Fruit fly (Drosophila melanogaster) whole organism, prepupa: ENCODE measurements around the gene CG44153.

ENCODE experiments used
- Blimp-1 ChIP-seq: fragments of 200-800 bp; sonication (Bioruptor generic); optimal IDR thresholded peaks from 3 replicates; lab custom pipeline; 2017; ENCODE audit warnings: missing biosample characterization, missing genetic modification characterization, mild to moderate bottlenecking, moderate library complexity, missing genetic modification reagents
- CG10631 ChIP-seq: fragments of 200-800 bp; sonication (Bioruptor generic); optimal IDR thresholded peaks from 2 replicates; lab custom pipeline; 2016; ENCODE audit warnings: missing biosample characterization, missing genetic modification characterization
- CG10669 ChIP-seq: fragments of 200-800 bp; sonication (Bioruptor generic); optimal IDR thresholded peaks from 3 replicates; lab custom pipeline; 2018; ENCODE audit warnings: missing biosample characterization, mild to moderate bottlenecking, missing genetic modification characterization, moderate library complexity
- CG11762 ChIP-seq: fragments of 200-800 bp; sonication (Bioruptor generic); optimal IDR thresholded peaks from 3 replicates; lab custom pipeline; 2016; ENCODE audit warnings: missing biosample characterization, missing genetic modification characterization; ENCODE audit not compliant: insufficient read depth
- CG11902 ChIP-seq: fragments of 200-800 bp; sonication (Bioruptor generic); optimal IDR thresholded peaks from 3 replicates; lab custom pipeline; 2016; ENCODE audit warnings: missing biosample characterization, missing genetic modification characterization
- CG15336 ChIP-seq: fragments of 200-800 bp; sonication (Bioruptor generic); IDR thresholded peaks from 2 replicates; pipeline ENCODE4 v1.3.6; 2022; ENCODE audit warnings: missing biosample characterization, missing genetic modification characterization
- CG1621 ChIP-seq: fragments of 200-800 bp; sonication (Bioruptor generic); optimal IDR thresholded peaks from 3 replicates; lab custom pipeline; 2018; ENCODE audit warnings: missing biosample characterization, mild to moderate bottlenecking, missing genetic modification characterization
- CG31627 ChIP-seq: fragments of 200-800 bp; sonication (Bioruptor generic); optimal IDR thresholded peaks from 3 replicates; lab custom pipeline; 2016; ENCODE audit warnings: missing biosample characterization, missing genetic modification characterization
- CG32006 ChIP-seq: fragments of 200-800 bp; sonication (Bioruptor generic); optimal IDR thresholded peaks from 3 replicates; lab custom pipeline; 2017; ENCODE audit warnings: missing biosample characterization, mild to moderate bottlenecking, missing genetic modification characterization
- CG34406 ChIP-seq: fragments of 200-800 bp; sonication (Bioruptor generic); optimal IDR thresholded peaks from 3 replicates; lab custom pipeline; 2016; ENCODE audit warnings: missing biosample characterization, missing genetic modification characterization
- CG3919 ChIP-seq: fragments of 200-800 bp; sonication (Bioruptor generic); optimal IDR thresholded peaks from 3 replicates; lab custom pipeline; 2016; ENCODE audit warnings: missing biosample characterization, missing genetic modification characterization
- CG4318 ChIP-seq: fragments of 200-800 bp; sonication (Bioruptor generic); optimal IDR thresholded peaks from 3 replicates; lab custom pipeline; 2017; ENCODE audit warnings: missing biosample characterization, mild to moderate bottlenecking, missing genetic modification characterization
- CG6808 ChIP-seq: fragments of 200-800 bp; sonication (Bioruptor generic); optimal IDR thresholded peaks from 3 replicates; lab custom pipeline; 2017; ENCODE audit warnings: missing biosample characterization, missing genetic modification characterization, mild to moderate bottlenecking, moderate library complexity, missing genetic modification reagents
- CG6854 ChIP-seq: fragments of 200-800 bp; sonication (Bioruptor generic); optimal IDR thresholded peaks from 2 replicates; lab custom pipeline; 2017; ENCODE audit warnings: missing biosample characterization, mild to moderate bottlenecking, missing genetic modification characterization
- CG7368 ChIP-seq: fragments of 200-800 bp; sonication (Bioruptor generic); optimal IDR thresholded peaks from 3 replicates; lab custom pipeline; 2016; ENCODE audit warnings: missing biosample characterization, missing genetic modification characterization
- CG8119 ChIP-seq: fragments of 200-800 bp; sonication (Bioruptor generic); IDR thresholded peaks from 3 replicates; pipeline ENCODE4 v1.3.6; 2022; ENCODE audit warnings: missing biosample characterization, missing genetic modification characterization
- CG8319 ChIP-seq: fragments of 200-800 bp; sonication (Bioruptor generic); optimal IDR thresholded peaks from 3 replicates; lab custom pipeline; 2016; ENCODE audit warnings: missing biosample characterization, missing genetic modification characterization
- Eip78C ChIP-seq: fragments of 200-800 bp; sonication (Bioruptor generic); peaks from one replicate; lab custom pipeline; 2016; ENCODE audit warnings: missing biosample characterization, missing genetic modification characterization
- Eip93F ChIP-seq: fragments of 200-800 bp; sonication (Bioruptor generic); optimal IDR thresholded peaks from 2 replicates; lab custom pipeline; 2016; ENCODE audit warnings: missing biosample characterization, mild to moderate bottlenecking, missing genetic modification characterization
- Ets21C ChIP-seq: fragments of 200-800 bp; sonication (Bioruptor generic); optimal IDR thresholded peaks from 3 replicates; lab custom pipeline; 2016; ENCODE audit warnings: missing biosample characterization, missing genetic modification characterization
- Gug ChIP-seq: fragments of 200-800 bp; sonication (Bioruptor generic); IDR thresholded peaks from 2 replicates; pipeline ENCODE4 v1.3.6; 2022; ENCODE audit warnings: missing biosample characterization, missing genetic modification characterization
- Hr38 ChIP-seq: sonication (Bioruptor generic); optimal IDR thresholded peaks from 2 replicates; lab custom pipeline; 2016; ENCODE audit warnings: missing biosample characterization, missing genetic modification characterization
- Hr39 ChIP-seq: fragments of 200-800 bp; sonication (Bioruptor generic); optimal IDR thresholded peaks from 2 replicates; lab custom pipeline; 2016; ENCODE audit warnings: missing biosample characterization, missing genetic modification characterization
- Hr4 ChIP-seq: fragments of 200-800 bp; sonication (Bioruptor generic); optimal IDR thresholded peaks from 3 replicates; lab custom pipeline; 2016; ENCODE audit warnings: missing biosample characterization, missing genetic modification characterization
- Met ChIP-seq: fragments of 200-800 bp; sonication (Bioruptor generic); optimal IDR thresholded peaks from 3 replicates; lab custom pipeline; 2016; ENCODE audit warnings: missing biosample characterization, missing genetic modification characterization
- Smox ChIP-seq: fragments of 200-800 bp; sonication (Bioruptor generic); optimal IDR thresholded peaks from 3 replicates; lab custom pipeline; 2016; ENCODE audit warnings: missing biosample characterization, missing genetic modification characterization
- Sox15 ChIP-seq: fragments of 200-800 bp; sonication (Bioruptor generic); optimal IDR thresholded peaks from 3 replicates; lab custom pipeline; 2016; ENCODE audit warnings: missing biosample characterization, missing genetic modification characterization
- acj6 ChIP-seq: fragments of 200-800 bp; sonication (Bioruptor generic); optimal IDR thresholded peaks from 3 replicates; lab custom pipeline; 2016; ENCODE audit warnings: missing biosample characterization, missing genetic modification characterization
- cyc ChIP-seq: fragments of 200-800 bp; sonication (Bioruptor generic); optimal IDR thresholded peaks from 3 replicates; lab custom pipeline; 2016; ENCODE audit warnings: missing biosample characterization, missing genetic modification characterization
- dac ChIP-seq: fragments of 200-800 bp; sonication (Bioruptor generic); optimal IDR thresholded peaks from 2 replicates; lab custom pipeline; 2017; ENCODE audit warnings: missing biosample characterization, mild to moderate bottlenecking, missing genetic modification characterization
- dsx ChIP-seq: fragments of 200-800 bp; optimal IDR thresholded peaks from 3 replicates; lab custom pipeline; 2019; ENCODE audit warnings: missing biosample characterization, mild to moderate bottlenecking, missing genetic modification characterization, moderate library complexity; ENCODE audit not compliant: poor library complexity, severe bottlenecking
- esn ChIP-seq: fragments of 200-800 bp; sonication (Bioruptor generic); optimal IDR thresholded peaks from 2 replicates; lab custom pipeline; 2016; ENCODE audit warnings: missing biosample characterization, mild to moderate bottlenecking, missing genetic modification characterization, moderate library complexity
- fd59A ChIP-seq: fragments of 200-800 bp; sonication (Bioruptor generic); optimal IDR thresholded peaks from 2 replicates; lab custom pipeline; 2017; ENCODE audit warnings: missing biosample characterization, mild to moderate bottlenecking, missing genetic modification characterization, missing genetic modification reagents
- lz ChIP-seq: fragments of 200-800 bp; sonication (Bioruptor generic); optimal IDR thresholded peaks from 3 replicates; lab custom pipeline; 2016; ENCODE audit warnings: missing biosample characterization, missing genetic modification characterization
- pdm3 ChIP-seq: fragments of 200-800 bp; sonication (Bioruptor generic); optimal IDR thresholded peaks from 3 replicates; lab custom pipeline; 2016; ENCODE audit warnings: missing biosample characterization, missing genetic modification characterization
- salr ChIP-seq, 2 experiments: fragments of 200-800 bp; sonication (Bioruptor generic); optimal IDR thresholded peaks; 3 replicates each; lab custom pipeline; 2016 to 2018; ENCODE audit warnings: missing biosample characterization in 2 of 2, missing genetic modification characterization in 2 of 2, mild to moderate bottlenecking in 1 of 2
- ss ChIP-seq, 2 experiments: fragments of 200-800 bp; sonication (Bioruptor generic); optimal IDR thresholded peaks; 2 replicates in 1 of 2; 3 replicates in 1 of 2; lab custom pipeline; 2017 to 2018; ENCODE audit warnings: mild to moderate bottlenecking in 2 of 2, missing biosample characterization in 2 of 2, missing genetic modification characterization in 2 of 2, moderate library complexity in 1 of 2

CG44153 gene

dm6 chr2L:10130763-10131162 is 49.3 kb downstream of the CG44153 start:
- no peak for TF ChIP-seq fd59A (GFP tag; lab: Kevin White, UChicago)
- no peak for TF ChIP-seq Smox (GFP tag; lab: Kevin White, UChicago)
- no peak for TF ChIP-seq CG10631 (GFP tag; lab: Kevin White, UChicago)
- no peak for TF ChIP-seq CG15336
- no peak for TF ChIP-seq CG6808 (GFP tag; lab: Kevin White, UChicago)
- no peak for TF ChIP-seq lz (GFP tag; lab: Kevin White, UChicago)
- no peak for TF ChIP-seq salr (GFP tag; optimal IDR thresholded peaks at IDR 0.05; lab: Kevin White, UChicago)
- TF ChIP-seq Ets21C (GFP tag; lab: Kevin White, UChicago) = no peak
- no peak for TF ChIP-seq dac
- TF ChIP-seq acj6 (GFP tag; lab: Kevin White, UChicago) = no peak
- no peak for TF ChIP-seq CG8319 (GFP tag; lab: Kevin White, UChicago)
- TF ChIP-seq CG11762 (GFP tag; lab: Kevin White, UChicago) = no peak
- no peak for TF ChIP-seq cyc (GFP tag; lab: Kevin White, UChicago)
- TF ChIP-seq CG31627 (GFP tag; lab: Kevin White, UChicago) = no peak
- no peak for TF ChIP-seq CG32006 (GFP tag; lab: Kevin White, UChicago)
- TF ChIP-seq Met = no peak
- TF ChIP-seq Blimp-1 (GFP tag; lab: Kevin White, UChicago) = no peak
- TF ChIP-seq Eip78C = no peak
- TF ChIP-seq CG4318 (GFP tag; lab: Kevin White, UChicago) = no peak
- TF ChIP-seq, all 60 proteins: peak for 0

DNA sequence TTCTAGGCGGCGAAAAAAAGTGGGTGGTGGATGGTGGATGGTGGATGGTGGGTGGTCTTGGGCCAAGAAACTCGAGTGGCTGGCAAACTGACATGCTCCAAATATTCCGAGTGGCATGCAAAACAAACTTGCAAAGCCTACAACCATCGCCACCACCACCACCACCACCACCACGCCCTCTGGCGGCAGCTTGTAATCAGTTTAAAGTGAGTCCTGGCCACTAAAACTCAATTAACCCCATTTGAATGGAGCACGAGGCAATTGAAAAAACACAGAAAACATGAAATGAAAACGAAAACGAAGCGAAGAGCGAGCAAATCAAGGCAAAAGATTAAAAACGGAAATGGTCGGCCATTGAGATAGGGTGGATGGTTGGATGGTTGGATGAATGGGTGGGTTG is 56.1 kb downstream of the CG44153 start:
- TF ChIP-seq CG1621 = no peak
- no peak for TF ChIP-seq CG3919 (GFP tag; lab: Kevin White, UChicago)
- no peak for TF ChIP-seq Hr39
- no peak for TF ChIP-seq Eip93F
- TF ChIP-seq Sox15 (GFP tag; lab: Kevin White, UChicago) = no peak
- TF ChIP-seq dsx (GFP tag; lab: Kevin White, UChicago) = no peak
- no peak for TF ChIP-seq pdm3 (GFP tag; lab: Kevin White, UChicago)
- no peak for TF ChIP-seq CG8319 (GFP tag; lab: Kevin White, UChicago)
- TF ChIP-seq ss (GFP tag; optimal IDR thresholded peaks at IDR 0.05; lab: Kevin White, UChicago) = no peak
- no peak for TF ChIP-seq CG7368
- no peak for TF ChIP-seq Gug (GFP tag; lab: Robert Waterston, UW)
- TF ChIP-seq CG8119 = no peak
- TF ChIP-seq lz (GFP tag; lab: Kevin White, UChicago) = no peak
- TF ChIP-seq CG34406 (GFP tag; lab: Kevin White, UChicago) = no peak
- no peak for TF ChIP-seq CG11902 (GFP tag; lab: Kevin White, UChicago)
- TF ChIP-seq Hr38 = no peak
- no peak for TF ChIP-seq Met
- no peak for TF ChIP-seq Hr4 (GFP tag; lab: Kevin White, UChicago)
- TF ChIP-seq CG10669 (GFP tag; lab: Kevin White, UChicago) = no peak
- no peak for TF ChIP-seq fd59A (GFP tag; lab: Kevin White, UChicago)

DNA sequence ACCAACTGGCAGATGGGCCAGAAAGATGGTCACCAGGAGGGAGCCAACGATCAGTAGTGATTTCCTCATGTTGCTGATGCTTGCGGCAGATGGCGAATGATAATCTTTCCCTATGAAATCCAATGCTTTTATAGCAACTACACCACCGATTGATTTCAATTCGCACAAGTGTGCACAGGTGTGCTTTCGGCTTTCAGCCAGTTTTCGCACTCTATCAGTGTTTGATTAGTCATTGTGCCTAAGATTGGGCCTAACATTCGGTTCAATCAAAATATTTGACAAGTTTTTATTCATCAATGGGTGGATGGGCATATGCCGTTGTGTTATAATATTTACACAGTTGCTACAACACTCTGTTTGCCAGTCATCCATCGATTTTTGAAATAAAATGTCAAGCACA is 57.4 kb downstream of the CG44153 start, which contains the start of gene CG13135:
Gene CG13135, minus strand, starts transcription at position 101 of the 400 bp plus-strand sequence.
- TF ChIP-seq fd59A (GFP tag; lab: Kevin White, UChicago) = no peak
- no peak for TF ChIP-seq CG6854 (GFP tag; lab: Kevin White, UChicago)

- TF ChIP-seq CG15336 = no peak
- TF ChIP-seq esn (GFP tag; lab: Kevin White, UChicago) = no peak
- TF ChIP-seq CG32006 (GFP tag; lab: Kevin White, UChicago) = no peak
These were observed 71.3 kb downstream of the CG44153 start for dm6 chr2L:10108749-10109148.
